Worm (Caenorhabditis elegans) whole organism, midembryonic: ENCODE results near the gene idhg-1.

Experiments
- T22C8.4 ChIP-seq: fragments of 200-800 bp; sonication (Bioruptor generic); IDR thresholded peaks from 2 replicates; pipeline ENCODE4 v1.3.6; 2022; ENCODE audit warnings: missing genetic modification characterization, missing compliant biosample characterization
- cog-1 ChIP-seq: sonication (generic microtip); optimal IDR thresholded peaks from 2 replicates; lab custom pipeline; 2016; ENCODE audit warnings: missing genetic modification characterization, missing compliant biosample characterization
- flt-1 ChIP-seq: fragments of 200-800 bp; sonication (Bioruptor generic); IDR thresholded peaks from 2 replicates; pipeline ENCODE4 v1.3.6; 2022; ENCODE audit warnings: missing genetic modification characterization, missing compliant biosample characterization
- klf-2 ChIP-seq: fragments of 200-800 bp; sonication (Bioruptor generic); conservative IDR thresholded peaks from 2 replicates; pipeline ENCODE4 v1.3.6; 2022; ENCODE audit warnings: missing genetic modification reagents, missing genetic modification characterization, missing compliant biosample characterization
- med-1 ChIP-seq: sonication (generic microtip); optimal IDR thresholded peaks from 2 replicates; lab custom pipeline; 2017; ENCODE audit warnings: missing genetic modification characterization, mild to moderate bottlenecking, missing compliant biosample characterization, antibody characterized with exemption, missing genetic modification reagents; ENCODE audit not compliant: insufficient read depth
- ref-1 ChIP-seq: fragments of 200-800 bp; sonication (Bioruptor generic); conservative IDR thresholded peaks from 2 replicates; pipeline ENCODE4 v1.3.6; 2022; ENCODE audit warnings: missing genetic modification reagents, missing genetic modification characterization, missing compliant biosample characterization
- tab-1 ChIP-seq: fragments of 200-800 bp; sonication (Bioruptor generic); IDR thresholded peaks from 2 replicates; pipeline ENCODE4 v1.3.6; 2022; ENCODE audit warnings: missing genetic modification characterization, missing compliant biosample characterization
- ztf-23 ChIP-seq: fragments of 200-800 bp; sonication (Bioruptor generic); IDR thresholded peaks from 2 replicates; pipeline ENCODE4 v1.3.6; 2022; ENCODE audit warnings: missing genetic modification reagents, missing genetic modification characterization, missing compliant biosample characterization
- ztf-29 ChIP-seq: fragments of 200-800 bp; sonication (Bioruptor generic); IDR thresholded peaks from 2 replicates; pipeline ENCODE4 v1.3.6; 2022; ENCODE audit warnings: missing genetic modification reagents, missing genetic modification characterization, missing compliant biosample characterization

The idhg-1 gene

ce11 chrIII:4562070-4562788 is 6.4 kb upstream of the idhg-1 start, which contains the start of gene pan-1:
TSS of gene pan-1 (plus strand) at chrIII:4562738.
- TF ChIP-seq T22C8.4 (GFP tag; lab: Robert Waterston, UW) (no peak), med-1 (GFP tag; lab: Kevin White, UChicago) (no peak), ztf-29 (GFP tag; lab: Robert Waterston, UW) (no peak), tab-1 (GFP tag; lab: Robert Waterston, UW) (no peak), ref-1 (GFP tag; lab: Robert Waterston, UW) (no peak), cog-1 (tag; lab: Kevin White, UChicago) (no peak), klf-2 (no peak), ztf-23 (GFP tag; lab: Robert Waterston, UW) (no peak), flt-1 (GFP tag; lab: Robert Waterston, UW) (no peak)

ce11 chrIII:4568030-4568429 is 567 bp upstream of the idhg-1 start, which contains the start of gene mlcd-1:
TSS of gene mlcd-1 (minus strand) at chrIII:4568130.
- no peak for TF ChIP-seq ztf-29 (GFP tag; lab: Robert Waterston, UW)
- TF ChIP-seq T22C8.4 (GFP tag; lab: Robert Waterston, UW), result no peak
- no peak for TF ChIP-seq klf-2
- no peak for TF ChIP-seq tab-1 (GFP tag; lab: Robert Waterston, UW)
- no peak for TF ChIP-seq med-1 (GFP tag; lab: Kevin White, UChicago)
- no peak for TF ChIP-seq ztf-23 (GFP tag; lab: Robert Waterston, UW)
- TF ChIP-seq flt-1 (GFP tag; lab: Robert Waterston, UW), result no peak
- no peak for TF ChIP-seq ref-1 (GFP tag; lab: Robert Waterston, UW)
- TF ChIP-seq cog-1 (tag; lab: Kevin White, UChicago), result no peak

- TF ChIP-seq klf-2 (no peak), tab-1 (GFP tag; lab: Robert Waterston, UW) (no peak), cog-1 (tag; lab: Kevin White, UChicago) (peak; percentile 12), flt-1 (GFP tag; lab: Robert Waterston, UW) (no peak), ztf-23 (GFP tag; lab: Robert Waterston, UW) (no peak), ztf-29 (GFP tag; lab: Robert Waterston, UW) (no peak), med-1 (GFP tag; lab: Kevin White, UChicago) (peak; percentile 5), T22C8.4 (GFP tag; lab: Robert Waterston, UW) (no peak), ref-1 (GFP tag; lab: Robert Waterston, UW) (no peak)
Observed at ce11 chrIII:4578385-4578903, 9.8 kb downstream of the idhg-1 start, which contains the start of the genes sel-5 and wdr-48. TSS of gene sel-5 (minus strand) at chrIII:4578437. TSS of gene wdr-48 (plus strand) at chrIII:4578853.

- TF ChIP-seq tab-1 (GFP tag; lab: Robert Waterston, UW) (no peak), ref-1 (GFP tag; lab: Robert Waterston, UW) (no peak), ztf-29 (GFP tag; lab: Robert Waterston, UW) (no peak), med-1 (GFP tag; lab: Kevin White, UChicago) (no peak), cog-1 (tag; lab: Kevin White, UChicago) (no peak), flt-1 (GFP tag; lab: Robert Waterston, UW) (no peak), klf-2 (no peak), ztf-23 (GFP tag; lab: Robert Waterston, UW) (no peak), T22C8.4 (GFP tag; lab: Robert Waterston, UW) (no peak)
Observed at ce11 chrIII:4581495-4581894, 12.9 kb downstream of the idhg-1 start, which contains the start of gene F35G12.12. TSS of gene F35G12.12 (plus strand) at chrIII:4581795.

ce11 chrIII:4584068-4584566 is 15.5 kb downstream of the idhg-1 start, which contains the start of gene F35G12.5:
TSS of gene F35G12.5 (plus strand) at chrIII:4584118.
- TF ChIP-seq cog-1 (tag; lab: Kevin White, UChicago), result no peak
- TF ChIP-seq flt-1 (GFP tag; lab: Robert Waterston, UW), result no peak
- no peak for TF ChIP-seq T22C8.4 (GFP tag; lab: Robert Waterston, UW)
- TF ChIP-seq klf-2, result no peak
- TF ChIP-seq ref-1 (GFP tag; lab: Robert Waterston, UW), result no peak
- TF ChIP-seq tab-1 (GFP tag; lab: Robert Waterston, UW), result no peak
- TF ChIP-seq ztf-29 (GFP tag; lab: Robert Waterston, UW), result no peak
- TF ChIP-seq med-1 (GFP tag; lab: Kevin White, UChicago), result no peak
- TF ChIP-seq ztf-23 (GFP tag; lab: Robert Waterston, UW), result no peak

ce11 chrIII:4587177-4587576 is 18.6 kb downstream of the idhg-1 start, which contains the start of the genes F35G12.7 and smc-4:
TSS of gene F35G12.7 (minus strand) at chrIII:4587330.
TSS of gene smc-4 (plus strand) at chrIII:4587501.
- no peak for TF ChIP-seq klf-2
- no peak for TF ChIP-seq tab-1 (GFP tag; lab: Robert Waterston, UW)
- no peak for TF ChIP-seq med-1 (GFP tag; lab: Kevin White, UChicago)
- peak; percentile 34; the same call in 1 of the 2 replicates for TF ChIP-seq ztf-23 (GFP tag; lab: Robert Waterston, UW)
- TF ChIP-seq ref-1 (GFP tag; lab: Robert Waterston, UW), result no peak
- 0 out of 2 replicates have a peak, but pooled peaks have one; percentile 20 for TF ChIP-seq T22C8.4 (GFP tag; lab: Robert Waterston, UW)

ce11 chrIII:4593098-4593697 is 24.6 kb downstream of the idhg-1 start, which contains the start of gene erh-2:
TSS of gene erh-2 (plus strand) at chrIII:4593231.
- TF ChIP-seq med-1 (GFP tag; lab: Kevin White, UChicago) (no peak), ref-1 (GFP tag; lab: Robert Waterston, UW) (no peak), ztf-29 (GFP tag; lab: Robert Waterston, UW) (no peak), T22C8.4 (GFP tag; lab: Robert Waterston, UW) (no peak), ztf-23 (GFP tag; lab: Robert Waterston, UW) (no peak), tab-1 (GFP tag; lab: Robert Waterston, UW) (no peak), flt-1 (GFP tag; lab: Robert Waterston, UW) (no peak), cog-1 (tag; lab: Kevin White, UChicago) (no peak), klf-2 (no peak)

ce11 chrIII:4594324-4594723 is 25.7 kb downstream of the idhg-1 start, which contains the start of gene apc-11:
TSS of gene apc-11 (minus strand) at chrIII:4594424.
- no peak for TF ChIP-seq ztf-23 (GFP tag; lab: Robert Waterston, UW)
